Worm (Caenorhabditis elegans) whole organism, L3 larva: ENCODE data around the gene T26H8.4.
"Not testable (repeated sequence)": the region's sequence is repeated elsewhere in the genome, so short reads cannot be mapped to it uniquely, and the experiment has no call there.

ENCODE experiments used
- R02D3.7 ChIP-seq: fragments of 150-350 bp; optimal IDR thresholded peaks from 2 replicates; lab custom pipeline; 2014; ENCODE audit warnings: missing biosample characterization, missing genetic modification characterization
- ceh-16 ChIP-seq: sonication (generic microtip); optimal IDR thresholded peaks from 2 replicates; lab custom pipeline; 2017; ENCODE audit warnings: missing biosample characterization, missing genetic modification characterization
- ceh-82 ChIP-seq: fragments of 150-350 bp; optimal IDR thresholded peaks from 2 replicates; lab custom pipeline; 2014; ENCODE audit warnings: missing biosample characterization, missing genetic modification characterization
- ceh-9 ChIP-seq: sonication (generic microtip); optimal IDR thresholded peaks from 2 replicates; lab custom pipeline; 2018; ENCODE audit warnings: missing biosample characterization, missing genetic modification characterization
- egl-27 ChIP-seq: sonication (generic microtip); optimal IDR thresholded peaks from 4 replicates; lab custom pipeline; 2017; ENCODE audit warnings: missing biosample characterization, missing genetic modification reagents, missing genetic modification characterization
- egl-5 ChIP-seq: fragments of 150-350 bp; optimal IDR thresholded peaks from 2 replicates; lab custom pipeline; 2017; ENCODE audit warnings: missing biosample characterization, missing genetic modification reagents, missing genetic modification characterization, inconsistent platforms
- elt-1 ChIP-seq: fragments of 150-350 bp; optimal IDR thresholded peaks from 2 replicates; lab custom pipeline; 2014; ENCODE audit warnings: missing biosample characterization, missing genetic modification characterization
- elt-2 ChIP-seq: sonication (generic microtip); optimal IDR thresholded peaks from 2 replicates; lab custom pipeline; 2016; ENCODE audit warnings: missing genetic modification reagents, mild to moderate bottlenecking, missing genetic modification characterization, missing compliant biosample characterization
- elt-3 ChIP-seq, 3 experiments: fragments of 150-350 bp in 1 of 3; sonication (generic microtip) in 2 of 3; optimal IDR thresholded peaks; 2 replicates in 2 of 3; 4 replicates in 1 of 3; lab custom pipeline; 2014 to 2017; ENCODE audit warnings: missing biosample characterization in 3 of 3, missing genetic modification characterization in 3 of 3
- eor-1 ChIP-seq, 2 experiments: fragments of 150-350 bp; optimal IDR thresholded peaks; 2 replicates each; lab custom pipeline; 2014 to 2018; ENCODE audit warnings: missing biosample characterization in 2 of 2, missing genetic modification characterization in 2 of 2
- fkh-10 ChIP-seq: sonication (generic microtip); optimal IDR thresholded peaks from 2 replicates; lab custom pipeline; 2017; ENCODE audit warnings: missing biosample characterization, missing genetic modification reagents, missing genetic modification characterization
- fos-1 ChIP-seq: fragments of 150-350 bp; optimal IDR thresholded peaks from 2 replicates; lab custom pipeline; 2014; ENCODE audit warnings: missing biosample characterization, missing genetic modification characterization
- hmg-11 ChIP-seq: sonication (generic microtip); optimal IDR thresholded peaks from 2 replicates; lab custom pipeline; 2016; ENCODE audit warnings: missing genetic modification characterization, missing compliant biosample characterization
- lin-15B ChIP-seq: fragments of 150-350 bp; optimal IDR thresholded peaks from 2 replicates; lab custom pipeline; 2014; ENCODE audit warnings: missing biosample characterization, missing genetic modification characterization
- lin-39 ChIP-seq: fragments of 150-350 bp; optimal IDR thresholded peaks from 2 replicates; lab custom pipeline; 2018; ENCODE audit warnings: missing biosample characterization, missing genetic modification reagents, missing genetic modification characterization
- nhr-11 ChIP-seq: fragments of 150-350 bp; optimal IDR thresholded peaks from 2 replicates; lab custom pipeline; 2014; ENCODE audit warnings: missing biosample characterization, missing genetic modification characterization
- nhr-12 ChIP-seq: fragments of 150-350 bp; optimal IDR thresholded peaks from 2 replicates; lab custom pipeline; 2014; ENCODE audit warnings: missing biosample characterization, missing genetic modification characterization
- nhr-23 ChIP-seq: fragments of 150-350 bp; optimal IDR thresholded peaks from 2 replicates; lab custom pipeline; 2014; ENCODE audit warnings: missing biosample characterization, missing genetic modification reagents, missing genetic modification characterization
- nhr-237 ChIP-seq: fragments of 150-350 bp; optimal IDR thresholded peaks from 2 replicates; lab custom pipeline; 2014; ENCODE audit warnings: missing biosample characterization, missing genetic modification characterization
- nhr-28 ChIP-seq: fragments of 150-350 bp; optimal IDR thresholded peaks from 2 replicates; lab custom pipeline; 2014; ENCODE audit warnings: missing biosample characterization, missing genetic modification characterization
- nhr-76 ChIP-seq: fragments of 150-350 bp; sonication (generic microtip); optimal IDR thresholded peaks from 5 replicates; lab custom pipeline; 2014; ENCODE audit warnings: missing biosample characterization, missing genetic modification characterization
- snpc-4 ChIP-seq: fragments of 150-350 bp; optimal IDR thresholded peaks from 2 replicates; lab custom pipeline; 2014; ENCODE audit warnings: missing biosample characterization, missing genetic modification characterization
- tbx-2 ChIP-seq: sonication (generic microtip); optimal IDR thresholded peaks from 2 replicates; lab custom pipeline; 2016; ENCODE audit warnings: mild to moderate bottlenecking, missing genetic modification characterization, missing compliant biosample characterization
- unc-39 ChIP-seq: sonication (generic microtip); optimal IDR thresholded peaks from 4 replicates; lab custom pipeline; 2017; ENCODE audit warnings: missing biosample characterization, missing genetic modification characterization
- unc-62 ChIP-seq: fragments of 150-350 bp; sonication (generic microtip); optimal IDR thresholded peaks from 4 replicates; lab custom pipeline; 2014; ENCODE audit warnings: missing biosample characterization, missing genetic modification reagents, missing genetic modification characterization
- zag-1 ChIP-seq: fragments of 150-350 bp; optimal IDR thresholded peaks from 2 replicates; lab custom pipeline; 2014; ENCODE audit warnings: missing biosample characterization, missing genetic modification characterization
- ztf-11 ChIP-seq: fragments of 150-350 bp; optimal IDR thresholded peaks from 2 replicates; lab custom pipeline; 2014; ENCODE audit warnings: missing biosample characterization, missing genetic modification characterization
- ztf-4 ChIP-seq: fragments of 150-350 bp; optimal IDR thresholded peaks from 2 replicates; lab custom pipeline; 2014; ENCODE audit warnings: missing biosample characterization, missing genetic modification characterization

T26H8.4 gene

ce11 chrV:15259904-15260303, 46.7 kb downstream of the T26H8.4 start, which contains the start of gene M01B2.8:
Gene M01B2.8 (plus strand): TSS chrV:15260204.
- no peak for TF ChIP-seq ztf-4
- no peak for TF ChIP-seq unc-39
- no peak for TF ChIP-seq zag-1
- TF ChIP-seq tbx-2 (tag; lab: Kevin White, UChicago), result no peak
- no peak for TF ChIP-seq egl-5 (tag; lab: Kevin White, UChicago)
- no peak for TF ChIP-seq lin-39
- no peak for TF ChIP-seq nhr-28 (tag; lab: Kevin White, UChicago)
- no peak for TF ChIP-seq ceh-9 (tag; lab: Kevin White, UChicago)
- TF ChIP-seq ceh-16 (tag; lab: Kevin White, UChicago), result no peak
- no peak for TF ChIP-seq elt-1 (tag; lab: Kevin White, UChicago)
- no peak for TF ChIP-seq lin-15B (tag; lab: Kevin White, UChicago)
- no peak for TF ChIP-seq nhr-23 (tag; lab: Kevin White, UChicago)
- no peak for TF ChIP-seq nhr-11 (tag; lab: Kevin White, UChicago)
- no peak for TF ChIP-seq hmg-11 (tag; lab: Kevin White, UChicago)
- no peak for TF ChIP-seq eor-1 (tag; optimal IDR thresholded peaks at IDR 0.05; lab: Kevin White, UChicago)
- TF ChIP-seq elt-3 (tag; optimal IDR thresholded peaks at IDR 0.05; lab: Kevin White, UChicago), result no peak

- TF ChIP-seq fos-1 (tag; lab: Kevin White, UChicago) (no peak), elt-1 (tag; lab: Kevin White, UChicago) (no peak), nhr-76 (no peak), egl-5 (tag; lab: Kevin White, UChicago) (no peak), unc-62 (no peak), nhr-237 (tag; lab: Kevin White, UChicago) (no peak), ceh-82 (tag; lab: Kevin White, UChicago) (no peak), nhr-23 (tag; lab: Kevin White, UChicago) (no peak), nhr-12 (tag; lab: Kevin White, UChicago) (no peak), fkh-10 (GFP tag; lab: Kevin White, UChicago) (no peak), elt-2 (tag; lab: Kevin White, UChicago) (no peak), R02D3.7 (tag; lab: Kevin White, UChicago) (no peak), snpc-4 (tag; lab: Kevin White, UChicago) (no peak), lin-15B (tag; lab: Kevin White, UChicago) (no peak), elt-3 (tag; optimal IDR thresholded peaks at IDR 0.05; lab: Kevin White, UChicago) (no peak), ceh-16 (tag; lab: Kevin White, UChicago) (no peak)
Measured at ce11 chrV:15259049-15259448, 47.6 kb downstream of the T26H8.4 start, which contains the start of gene srsx-37. Gene srsx-37 (minus strand): TSS chrV:15259149.

ce11 chrV:15256669-15257068, 50.0 kb downstream of the T26H8.4 start, which contains the start of gene srsx-39:
Gene srsx-39 (minus strand): TSS chrV:15256769.
- not testable (repeated sequence) for TF ChIP-seq egl-27, ztf-11, hmg-11 (tag; lab: Kevin White, UChicago)
